Fruit fly (Drosophila melanogaster): ENCODE data around the gene BI-1.

DNA sequence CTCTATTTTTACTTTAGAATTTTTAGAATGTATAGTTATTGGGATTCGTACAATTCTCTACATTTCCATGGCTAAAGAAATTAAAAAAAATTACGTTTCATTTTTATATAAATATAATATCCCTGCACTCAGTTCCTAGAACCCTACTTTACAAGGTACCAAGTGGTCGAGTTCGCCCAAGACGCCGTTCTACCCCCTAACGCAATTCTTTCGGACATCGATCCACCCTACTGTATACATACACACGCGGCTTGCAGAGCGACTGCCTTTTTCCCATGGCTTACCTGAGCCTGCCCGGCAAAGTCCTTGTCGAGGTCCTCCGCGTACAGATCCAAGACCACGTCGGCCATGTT, 6.0 kb upstream of the BI-1 start:
- TF ChIP-seq EcR (GFP tag; optimal IDR thresholded peaks at IDR 0.05): no peak
- TF ChIP-seq CG9948 (tag; optimal IDR thresholded peaks at IDR 0.05): no peak
- TF ChIP-seq CG8301 (tag; optimal IDR thresholded peaks at IDR 0.05): no peak

Data from whole organism, pupa.